Fruit fly (Drosophila melanogaster): ENCODE data around the gene nac.

The nac gene

DNA sequence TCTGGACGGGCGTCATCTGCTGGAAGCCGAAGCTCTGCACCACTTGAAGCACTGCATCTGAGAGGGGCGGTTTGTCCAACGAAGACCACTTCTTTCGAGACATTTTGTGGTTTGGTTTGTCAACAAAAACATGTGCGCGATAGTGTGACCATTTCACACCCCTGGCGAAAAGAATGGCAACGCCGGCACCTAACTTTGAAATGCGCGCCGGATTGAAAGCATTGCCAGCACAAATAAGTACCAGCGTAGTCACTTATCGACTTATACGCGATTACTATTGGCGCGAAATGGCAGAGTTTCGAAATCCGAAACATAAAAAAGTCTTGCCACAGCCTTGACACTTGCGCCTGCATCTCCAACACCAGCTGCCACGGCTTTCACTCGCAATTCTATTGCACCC lies 34.1 kb downstream of the nac start, which contains the start of gene CG9630 (continued):
- TF ChIP-seq sens (GFP tag): no peak
- no peak for TF ChIP-seq Dip2 (GFP tag; IDR thresholded peaks at IDR 0.05)
- peak; percentile 73 for TF ChIP-seq Bgb (GFP tag; IDR thresholded peaks at IDR 0.05; ENCODE audit: partially characterized antibody)
- TF ChIP-seq pb (GFP tag; optimal IDR thresholded peaks at IDR 0.05): no peak
- no peak for TF ChIP-seq MTF-1 (GFP tag; optimal IDR thresholded peaks at IDR 0.05; ENCODE audit: borderline replicate concordance)
- TF ChIP-seq Doc3 (GFP tag; IDR thresholded peaks at IDR 0.05; ENCODE audit: partially characterized antibody): peak; percentile 48; the same call in 2 of the 3 replicates
- peak; percentile 32; the same call in 1 of the 2 replicates for TF ChIP-seq chm (GFP tag; IDR thresholded peaks at IDR 0.05)
- TF ChIP-seq CoRest (tag; optimal IDR thresholded peaks at IDR 0.05): peak; percentile 4
- 0 out of 3 replicates have a peak, but pooled peaks have one; percentile 44 for TF ChIP-seq knrl (GFP tag; IDR thresholded peaks at IDR 0.05; ENCODE audit: partially characterized antibody)
- TF ChIP-seq hth (optimal IDR thresholded peaks at IDR 0.05): no peak
- peak; percentile 40 for TF ChIP-seq CTCF (GFP tag; optimal IDR thresholded peaks at IDR 0.05)
- TF ChIP-seq odd (GFP tag; optimal IDR thresholded peaks at IDR 0.05): no peak
- TF ChIP-seq jigr1 (GFP tag; IDR thresholded peaks at IDR 0.05): no peak
- no peak for TF ChIP-seq CG13424 (tag; optimal IDR thresholded peaks at IDR 0.05)
- TF ChIP-seq CG2712 (tag; optimal IDR thresholded peaks at IDR 0.05): peak; percentile 24
- no peak for TF ChIP-seq CG10147 (GFP tag; optimal IDR thresholded peaks at IDR 0.05)
- TF ChIP-seq Nf-YA (GFP tag; IDR thresholded peaks at IDR 0.05): no peak
- TF ChIP-seq H2.0 (GFP tag; IDR thresholded peaks at IDR 0.05): no peak
- no peak for TF ChIP-seq Sox100B (GFP tag; optimal IDR thresholded peaks at IDR 0.05)
- peak; percentile 18 for TF ChIP-seq zen (tag; optimal IDR thresholded peaks at IDR 0.05)
- TF ChIP-seq amos (GFP tag; IDR thresholded peaks at IDR 0.05; ENCODE audit: partially characterized antibody): peak; percentile 69
- TF ChIP-seq unc-4 (GFP tag; IDR thresholded peaks at IDR 0.05; ENCODE audit: partially characterized antibody): peak; percentile 70
- no peak for TF ChIP-seq Six4 (GFP tag; optimal IDR thresholded peaks at IDR 0.05)
- no peak for TF ChIP-seq CG12744 (GFP tag; optimal IDR thresholded peaks at IDR 0.05)
- TF ChIP-seq CG7963 (GFP tag; IDR thresholded peaks at IDR 0.05; ENCODE audit: partially characterized antibody): no peak
- TF ChIP-seq E2f1 (GFP tag; IDR thresholded peaks at IDR 0.05): no peak
- no peak for TF ChIP-seq HLH54F (GFP tag; optimal IDR thresholded peaks at IDR 0.05)
- no peak for TF ChIP-seq psq (GFP tag; optimal IDR thresholded peaks at IDR 0.05)
- no peak for TF ChIP-seq Dad (GFP tag; optimal IDR thresholded peaks at IDR 0.05)
- no peak for TF ChIP-seq tx (GFP tag; optimal IDR thresholded peaks at IDR 0.05)
- TF ChIP-seq sens-2 (GFP tag; IDR thresholded peaks at IDR 0.05): no peak
- TF ChIP-seq CG12659 (GFP tag; optimal IDR thresholded peaks at IDR 0.05): peak; percentile 12
- no peak for TF ChIP-seq CG8359 (GFP tag; optimal IDR thresholded peaks at IDR 0.05; ENCODE audit: borderline replicate concordance)
- TF ChIP-seq CG4820 (GFP tag; optimal IDR thresholded peaks at IDR 0.05): no peak
- TF ChIP-seq Atf3 (GFP tag; optimal IDR thresholded peaks at IDR 0.05): no peak
- peak; percentile 62 for TF ChIP-seq Scr (GFP tag; IDR thresholded peaks at IDR 0.05; ENCODE audit: partially characterized antibody)
- no peak for TF ChIP-seq Taf1 (GFP tag; IDR thresholded peaks at IDR 0.05)
- 0 out of 3 replicates have a peak, but pooled peaks have one; percentile 41 for TF ChIP-seq vnd (GFP tag; IDR thresholded peaks at IDR 0.05; ENCODE audit: partially characterized antibody)

DNA sequence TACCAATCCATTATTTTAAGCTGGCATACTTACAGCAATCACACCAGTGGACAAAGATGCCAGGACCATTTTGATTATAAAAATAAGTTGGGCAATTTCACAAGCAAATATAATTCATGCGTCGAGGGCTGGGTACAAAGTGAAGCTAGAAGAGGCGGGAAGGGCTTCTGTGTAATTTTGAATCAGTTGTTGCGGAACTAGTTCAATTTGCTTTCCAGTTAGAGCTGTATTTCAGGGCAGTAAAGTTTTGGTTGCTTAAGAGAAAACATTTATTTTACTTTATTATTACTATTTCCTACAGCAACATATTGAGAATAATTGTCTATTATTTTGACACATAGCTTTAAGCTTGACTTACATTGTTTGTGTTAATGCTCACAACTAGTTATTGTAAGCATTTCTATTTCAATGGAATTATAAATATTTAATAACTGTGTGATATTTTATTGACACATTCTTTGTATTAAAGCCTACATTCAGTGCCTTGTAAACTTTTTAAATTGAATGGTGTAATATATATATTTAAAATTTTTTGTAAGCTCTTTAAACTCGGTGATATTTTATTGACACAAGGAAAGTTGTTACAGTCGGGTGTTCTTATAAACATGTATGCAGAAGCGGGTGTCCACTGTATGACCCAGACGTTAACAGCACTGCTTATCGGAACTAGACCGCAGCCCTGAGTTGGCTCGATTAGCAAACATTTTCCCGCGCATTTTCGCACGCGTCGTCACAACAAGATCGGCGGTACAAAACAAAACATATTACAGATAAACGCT lies 39.3 kb downstream of the nac start, which contains the start of the genes RPA1 and Mcm2:
TSS of gene RPA1 (minus strand) at position 150 of the 779 bp plus-strand sequence.
TSS of gene Mcm2 (plus strand) at position 669 of the 779 bp plus-strand sequence.
- TF ChIP-seq CG10274 (GFP tag; optimal IDR thresholded peaks at IDR 0.05): peak; percentile 6
- TF ChIP-seq TFAM (GFP tag; optimal IDR thresholded peaks at IDR 0.05): no peak
- TF ChIP-seq Dll (GFP tag; IDR thresholded peaks at IDR 0.05; ENCODE audit: partially characterized antibody): no peak
- TF ChIP-seq luna (GFP tag; optimal IDR thresholded peaks at IDR 0.05): no peak
- peak; percentile 49 for TF ChIP-seq trh (GFP tag; optimal IDR thresholded peaks at IDR 0.05)
- peak; percentile 89 for TF ChIP-seq CG16815 (GFP tag; optimal IDR thresholded peaks at IDR 0.05)
- TF ChIP-seq CG43689 (GFP tag; IDR thresholded peaks at IDR 0.05): no peak
- TF ChIP-seq Chrac-16 (GFP tag; optimal IDR thresholded peaks at IDR 0.05): peak; percentile 82
- TF ChIP-seq CG9215 (GFP tag; IDR thresholded peaks at IDR 0.05): peak; percentile 83
- TF ChIP-seq CG4282 (GFP tag; optimal IDR thresholded peaks at IDR 0.05): peak; percentile 40
- no peak for TF ChIP-seq ERR (GFP tag; optimal IDR thresholded peaks at IDR 0.05)
- TF ChIP-seq CG5953 (GFP tag; IDR thresholded peaks at IDR 0.05): peak; percentile 35; the same call in 1 of the 2 replicates
- peak; percentile 63 for TF ChIP-seq HmgZ (tag; optimal IDR thresholded peaks at IDR 0.05)
- TF ChIP-seq CG6791 (GFP tag; IDR thresholded peaks at IDR 0.05; ENCODE audit: partially characterized antibody): peak; percentile 43; the same call in 1 of the 3 replicates

Data from whole organism, embryonic.